Fruit fly (Drosophila melanogaster): ENCODE measurements around the gene CG9119.
A peak's percentile ranks its signal among the peaks of the same experiment; 100 is the strongest.

Gene CG9119

dm6 chr3L:1206682-1207421 is 2.3 kb upstream of the CG9119 start, which contains the start of gene LysB (continued):
- TF ChIP-seq CG30020 (tag; optimal IDR thresholded peaks at IDR 0.05) (no peak), CG2199 (GFP tag; IDR thresholded peaks at IDR 0.05) (peak; percentile 37; the same call in 1 of the 3 replicates), Six4 (GFP tag; optimal IDR thresholded peaks at IDR 0.05) (no peak), amos (GFP tag; IDR thresholded peaks at IDR 0.05; ENCODE audit: partially characterized antibody) (no peak; the same call in 1 of the 2 replicates), Opbp (GFP tag; IDR thresholded peaks at IDR 0.05; ENCODE audit: partially characterized antibody) (peak; percentile 29; the same call in 1 of the 3 replicates), Dek (tag; optimal IDR thresholded peaks at IDR 0.05) (no peak), CG4617 (GFP tag; optimal IDR thresholded peaks at IDR 0.05; ENCODE audit: borderline replicate concordance) (no peak), Blimp-1 (GFP tag; optimal IDR thresholded peaks at IDR 0.05) (no peak), CG4360 (GFP tag; IDR thresholded peaks at IDR 0.05) (no peak), ERR (GFP tag; optimal IDR thresholded peaks at IDR 0.05) (no peak), D19B (GFP tag; optimal IDR thresholded peaks at IDR 0.05) (no peak), Fer1 (GFP tag; optimal IDR thresholded peaks at IDR 0.05) (no peak), pum (GFP tag; optimal IDR thresholded peaks at IDR 0.05) (no peak), Rfx (GFP tag; IDR thresholded peaks at IDR 0.05) (peak; percentile 17; the same call in 1 of the 2 replicates), croc (GFP tag; conservative IDR thresholded peaks at IDR 0.05) (no peak), Oaz (GFP tag; IDR thresholded peaks at IDR 0.05) (no peak), Spps (tag; optimal IDR thresholded peaks at IDR 0.05) (no peak), CG17385 (GFP tag; optimal IDR thresholded peaks at IDR 0.05) (no peak), Med (GFP tag) (peak; percentile 82), CG31365 (tag; optimal IDR thresholded peaks at IDR 0.05) (no peak), Antp (GFP tag; optimal IDR thresholded peaks at IDR 0.05) (peak; percentile 6), CG11560 (tag; IDR thresholded peaks at IDR 0.05) (no peak), nom (GFP tag; optimal IDR thresholded peaks at IDR 0.05) (no peak), luna (GFP tag; optimal IDR thresholded peaks at IDR 0.05) (no peak), CG3163 (GFP tag; optimal IDR thresholded peaks at IDR 0.05) (no peak), CG11723 (GFP tag; optimal IDR thresholded peaks at IDR 0.05) (no peak), Hr3 (GFP tag; optimal IDR thresholded peaks at IDR 0.05) (no peak), CG12942 (GFP tag; optimal IDR thresholded peaks at IDR 0.05) (no peak), nau (GFP tag; optimal IDR thresholded peaks at IDR 0.05) (no peak), CG17186 (GFP tag; optimal IDR thresholded peaks at IDR 0.05) (no peak), Deaf1 (tag; optimal IDR thresholded peaks at IDR 0.05) (no peak), hbn (GFP tag; IDR thresholded peaks at IDR 0.05; ENCODE audit: partially characterized antibody) (no peak), CG3847 (GFP tag; IDR thresholded peaks at IDR 0.05) (no peak), tgo (GFP tag; IDR thresholded peaks at IDR 0.05) (no peak), B-H1 (GFP tag; IDR thresholded peaks at IDR 0.05) (no peak), E2f2 (GFP tag; IDR thresholded peaks at IDR 0.05) (peak; percentile 66), CG32532 (GFP tag; IDR thresholded peaks at IDR 0.05) (no peak), H15 (GFP tag; IDR thresholded peaks at IDR 0.05) (no peak), CG34376 (GFP tag; optimal IDR thresholded peaks at IDR 0.05) (no peak), ind (GFP tag; optimal IDR thresholded peaks at IDR 0.05) (no peak), CG14014 (GFP tag; IDR thresholded peaks at IDR 0.05) (no peak), gsb (GFP tag; IDR thresholded peaks at IDR 0.05) (no peak), h (optimal IDR thresholded peaks at IDR 0.05) (no peak), mirr (GFP tag; optimal IDR thresholded peaks at IDR 0.05) (no peak), rib (GFP tag; IDR thresholded peaks at IDR 0.05) (no peak), Hr78 (GFP tag; optimal IDR thresholded peaks at IDR 0.05) (no peak), CG13287 (GFP tag; IDR thresholded peaks at IDR 0.05; ENCODE audit: partially characterized antibody) (0 out of 2 replicates have a peak, but pooled peaks have one; percentile 12), tll (GFP tag; optimal IDR thresholded peaks at IDR 0.05) (no peak), Myb (GFP tag; optimal IDR thresholded peaks at IDR 0.05) (peak; percentile 43), CG17612 (GFP tag; IDR thresholded peaks at IDR 0.05) (no peak)
